Fruit fly (Drosophila melanogaster) whole organism, wandering third instar larva: ENCODE measurements around the gene CG18265.
A peak's percentile ranks its signal among the peaks of the same experiment; 100 is the strongest.

Experiments used
- Hr83 ChIP-seq: fragments of 200-300 bp; sonication (Bioruptor generic); optimal IDR thresholded peaks from 2 replicates; lab custom pipeline; 2016; ENCODE audit warnings: missing biosample characterization, mild to moderate bottlenecking, missing genetic modification characterization, moderate library complexity; ENCODE audit not compliant: poor library complexity, severe bottlenecking
- Mio ChIP-seq: sonication (Bioruptor generic); optimal IDR thresholded peaks from 2 replicates; lab custom pipeline; 2016; ENCODE audit warnings: missing biosample characterization, missing genetic modification characterization
- dmrt93B ChIP-seq: fragments of 200-800 bp; sonication (Bioruptor generic); optimal IDR thresholded peaks from 2 replicates; lab custom pipeline; 2018; ENCODE audit warnings: missing biosample characterization, mild to moderate bottlenecking, missing genetic modification characterization
- ey ChIP-seq: fragments of 200-800 bp; sonication (Bioruptor generic); optimal IDR thresholded peaks from 2 replicates; lab custom pipeline; 2016; ENCODE audit warnings: missing biosample characterization, missing genetic modification characterization
- fru ChIP-seq: fragments of 200-800 bp; sonication (Bioruptor generic); optimal IDR thresholded peaks from 3 replicates; lab custom pipeline; 2016; ENCODE audit warnings: missing biosample characterization, mild to moderate bottlenecking, missing genetic modification characterization
- h ChIP-seq: fragments of 200-800 bp; sonication (Bioruptor generic); optimal IDR thresholded peaks from 3 replicates; lab custom pipeline; 2016; ENCODE audit warnings: missing biosample characterization, mild to moderate bottlenecking, missing genetic modification characterization
- psq ChIP-seq: fragments of 200-800 bp; sonication (Bioruptor generic); optimal IDR thresholded peaks from 3 replicates; lab custom pipeline; 2017; ENCODE audit warnings: missing biosample characterization, mild to moderate bottlenecking, missing genetic modification characterization, moderate library complexity
- rgr ChIP-seq: fragments of 200-800 bp; sonication (Bioruptor generic); optimal IDR thresholded peaks from 3 replicates; lab custom pipeline; 2016; ENCODE audit warnings: missing biosample characterization, mild to moderate bottlenecking, missing genetic modification characterization
- tai ChIP-seq: sonication (Bioruptor generic); optimal IDR thresholded peaks from 2 replicates; lab custom pipeline; 2016; ENCODE audit warnings: missing biosample characterization, missing genetic modification characterization

- peak; percentile 46 for TF ChIP-seq psq (GFP tag; lab: Kevin White, UChicago)
- TF ChIP-seq h (GFP tag; lab: Kevin White, UChicago): peak; percentile 71
- no peak for TF ChIP-seq Mio (GFP tag; lab: Kevin White, UChicago)
- TF ChIP-seq dmrt93B (GFP tag; lab: Kevin White, UChicago): no peak
- TF ChIP-seq fru (GFP tag; lab: Kevin White, UChicago): peak; percentile 60
- TF ChIP-seq ey (GFP tag; lab: Kevin White, UChicago): peak; percentile 63
- TF ChIP-seq rgr: peak; percentile 71
- peak; percentile 57 for TF ChIP-seq tai
- TF ChIP-seq Hr83 (GFP tag; lab: Kevin White, UChicago): peak; percentile 41
Measured at dm6 chr3L:17486794-17487726, 47.9 kb downstream of the CG18265 start, which contains the start of gene Oatp74D.
